Worm (Caenorhabditis elegans): ENCODE data around the gene C51E3.10.

ce11 chrV:10174632-10175075 lies 13.7 kb upstream of the C51E3.10 start:
- TF ChIP-seq tab-1 (GFP tag; IDR thresholded peaks at IDR 0.05) (no peak), cog-1 (tag; optimal IDR thresholded peaks at IDR 0.05) (no peak), klf-2 (GFP tag; conservative IDR thresholded peaks at IDR 0.05) (no peak), med-1 (GFP tag; optimal IDR thresholded peaks at IDR 0.05; ENCODE audit: insufficient read depth) (no peak)
